Worm (Caenorhabditis elegans) whole organism, L1 larva: ENCODE measurements around the gene F54F7.6.

Source experiments
- F16B12.6 ChIP-seq: fragments of 150-350 bp; optimal IDR thresholded peaks from 2 replicates; lab custom pipeline; 2014; ENCODE audit warnings: missing biosample characterization, missing genetic modification characterization
- Y116A8C.19 ChIP-seq: sonication (generic microtip); optimal IDR thresholded peaks from 2 replicates; lab custom pipeline; 2016; ENCODE audit warnings: missing compliant biosample characterization, missing genetic modification characterization, borderline replicate concordance
- aha-1 ChIP-seq: fragments of 150-350 bp; optimal IDR thresholded peaks from 2 replicates; lab custom pipeline; 2014; ENCODE audit warnings: missing biosample characterization, missing genetic modification characterization
- alr-1 ChIP-seq: fragments of 200-800 bp; sonication (Bioruptor generic); optimal IDR thresholded peaks from 2 replicates; lab custom pipeline; 2018; ENCODE audit warnings: borderline replicate concordance, mild to moderate bottlenecking, missing genetic modification characterization, missing compliant biosample characterization
- aly-2 ChIP-seq: fragments of 150-350 bp; optimal IDR thresholded peaks from 2 replicates; lab custom pipeline; 2014; ENCODE audit warnings: missing biosample characterization, missing genetic modification characterization
- ceh-63 ChIP-seq: fragments of 200-800 bp; sonication (Bioruptor generic); optimal IDR thresholded peaks from 2 replicates; lab custom pipeline; 2018; ENCODE audit warnings: mild to moderate bottlenecking, missing genetic modification characterization, missing compliant biosample characterization
- ceh-82 ChIP-seq, 3 experiments: fragments of 150-350 bp in 1 of 3; sonication (generic microtip) in 2 of 3; optimal IDR thresholded peaks; 2 replicates each; lab custom pipeline; 2014 to 2017; ENCODE audit warnings: missing biosample characterization in 3 of 3, missing genetic modification characterization in 3 of 3
- efl-3 ChIP-seq: fragments of 200-800 bp; sonication (Bioruptor generic); optimal IDR thresholded peaks from 2 replicates; lab custom pipeline; 2018; ENCODE audit warnings: mild to moderate bottlenecking, missing genetic modification characterization, missing compliant biosample characterization
- egl-13 ChIP-seq: sonication (generic microtip); optimal IDR thresholded peaks from 2 replicates; lab custom pipeline; 2016; ENCODE audit warnings: missing genotype, missing genetic modification reagents, missing genetic modification characterization, missing compliant biosample characterization
- egl-27 ChIP-seq, 2 experiments: fragments of 150-350 bp in 1 of 2; sonication (generic microtip); optimal IDR thresholded peaks; 3 replicates each; lab custom pipeline; 2017 to 2018; ENCODE audit warnings: missing biosample characterization in 2 of 2, missing genetic modification characterization in 2 of 2, missing genetic modification reagents in 2 of 2
- elt-2 ChIP-seq: sonication (generic microtip); optimal IDR thresholded peaks from 2 replicates; lab custom pipeline; 2016; ENCODE audit warnings: missing genetic modification characterization, mild to moderate bottlenecking, inconsistent platforms, missing compliant biosample characterization, missing genetic modification reagents
- fkh-10 ChIP-seq: sonication (generic microtip); optimal IDR thresholded peaks from 2 replicates; lab custom pipeline; 2017; ENCODE audit warnings: missing biosample characterization, missing genetic modification reagents, missing genetic modification characterization
- fkh-4 ChIP-seq: sonication (generic microtip); optimal IDR thresholded peaks from 2 replicates; lab custom pipeline; 2016; ENCODE audit warnings: missing compliant biosample characterization, missing genetic modification characterization, borderline replicate concordance
- fkh-8 ChIP-seq: sonication (generic microtip); optimal IDR thresholded peaks from 2 replicates; lab custom pipeline; 2016; ENCODE audit warnings: mild to moderate bottlenecking, missing genetic modification characterization, missing compliant biosample characterization
- hlh-17 ChIP-seq: fragments of 200-800 bp; sonication (Bioruptor generic); optimal IDR thresholded peaks from 2 replicates; lab custom pipeline; 2018; ENCODE audit warnings: missing genetic modification characterization, mild to moderate bottlenecking, missing compliant biosample characterization, moderate library complexity, borderline replicate concordance
- hlh-4 ChIP-seq: sonication (generic microtip); optimal IDR thresholded peaks from 2 replicates; lab custom pipeline; 2016; ENCODE audit warnings: mild to moderate bottlenecking, missing genetic modification characterization, missing compliant biosample characterization
- isw-1 ChIP-seq: fragments of 200-800 bp; sonication (Bioruptor generic); IDR thresholded peaks from 2 replicates; pipeline ENCODE4 v1.3.6; 2022; ENCODE audit warnings: missing genetic modification characterization, missing compliant biosample characterization
- jun-1 ChIP-seq: fragments of 150-350 bp; optimal IDR thresholded peaks from 2 replicates; lab custom pipeline; 2014; ENCODE audit warnings: missing biosample characterization, missing genetic modification reagents, missing genetic modification characterization
- lin-14 ChIP-seq: fragments of 200-800 bp; sonication (Bioruptor generic); optimal IDR thresholded peaks from 2 replicates; lab custom pipeline; 2018; ENCODE audit warnings: mild to moderate bottlenecking, missing genetic modification characterization, moderate library complexity, missing compliant biosample characterization
- lin-15B ChIP-seq: fragments of 150-350 bp; sonication (generic microtip); optimal IDR thresholded peaks from 3 replicates; lab custom pipeline; 2014; ENCODE audit warnings: missing biosample characterization, missing genetic modification characterization
- lin-35 ChIP-seq, 2 experiments: fragments of 150-350 bp; optimal IDR thresholded peaks; 2 replicates each; lab custom pipeline; 2014; ENCODE audit warnings: missing biosample characterization in 2 of 2, missing genetic modification characterization in 2 of 2, missing genetic modification reagents in 2 of 2
- lin-39 ChIP-seq: fragments of 150-350 bp; optimal IDR thresholded peaks from 2 replicates; lab custom pipeline; 2014; ENCODE audit warnings: missing biosample characterization, missing genetic modification reagents, missing genetic modification characterization
- mep-1 ChIP-seq: fragments of 150-350 bp; optimal IDR thresholded peaks from 2 replicates; lab custom pipeline; 2014; ENCODE audit warnings: missing biosample characterization, missing genetic modification characterization
- nhr-20 ChIP-seq: sonication (generic microtip); optimal IDR thresholded peaks from 2 replicates; lab custom pipeline; 2016; ENCODE audit warnings: mild to moderate bottlenecking, missing genetic modification characterization, missing compliant biosample characterization
- nhr-237 ChIP-seq: fragments of 150-350 bp; optimal IDR thresholded peaks from 2 replicates; lab custom pipeline; 2014; ENCODE audit warnings: missing biosample characterization, missing genetic modification characterization
- nhr-71 ChIP-seq: sonication (generic microtip); optimal IDR thresholded peaks from 2 replicates; lab custom pipeline; 2016; ENCODE audit warnings: mild to moderate bottlenecking, missing genetic modification characterization, moderate library complexity, missing compliant biosample characterization
- nhr-76 ChIP-seq: sonication (generic microtip); optimal IDR thresholded peaks from 2 replicates; lab custom pipeline; 2017; ENCODE audit warnings: missing biosample characterization, missing genetic modification characterization
- nhr-77 ChIP-seq: fragments of 150-350 bp; optimal IDR thresholded peaks from 2 replicates; lab custom pipeline; 2014; ENCODE audit warnings: missing biosample characterization, missing genetic modification characterization
- nhr-84 ChIP-seq: sonication (generic microtip); optimal IDR thresholded peaks from 2 replicates; lab custom pipeline; 2017; ENCODE audit warnings: missing biosample characterization, missing genetic modification characterization
- nhr-85 ChIP-seq: sonication (generic microtip); peaks from one replicate; lab custom pipeline; 2016; ENCODE audit warnings: missing genetic modification characterization, inconsistent platforms, missing compliant biosample characterization
- sox-4 ChIP-seq: sonication (generic microtip); optimal IDR thresholded peaks from 2 replicates; lab custom pipeline; 2016; ENCODE audit warnings: missing genetic modification characterization, missing compliant biosample characterization
- sptf-1 ChIP-seq: fragments of 150-350 bp; optimal IDR thresholded peaks from 2 replicates; lab custom pipeline; 2014; ENCODE audit warnings: missing biosample characterization, missing genetic modification characterization
- unc-30 ChIP-seq: sonication (generic microtip); optimal IDR thresholded peaks from 2 replicates; lab custom pipeline; 2017; ENCODE audit warnings: missing biosample characterization, missing genetic modification characterization
- unc-86 ChIP-seq: sonication (generic microtip); optimal IDR thresholded peaks from 2 replicates; lab custom pipeline; 2016; ENCODE audit warnings: missing genetic modification characterization, missing compliant biosample characterization
- vab-15 ChIP-seq: sonication (generic microtip); optimal IDR thresholded peaks from 2 replicates; lab custom pipeline; 2017; ENCODE audit warnings: missing genotype, mild to moderate bottlenecking, missing genetic modification characterization, missing compliant biosample characterization
- zip-4 ChIP-seq: fragments of 200-800 bp; sonication (Bioruptor generic); optimal IDR thresholded peaks from 2 replicates; lab custom pipeline; 2018; ENCODE audit warnings: mild to moderate bottlenecking, missing genetic modification characterization, moderate library complexity, missing compliant biosample characterization
- ztf-4 ChIP-seq: fragments of 150-350 bp; optimal IDR thresholded peaks from 2 replicates; lab custom pipeline; 2014; ENCODE audit warnings: missing biosample characterization, missing genetic modification characterization

The F54F7.6 gene

ce11 chrX:11823704-11824103 is 41.5 kb upstream of the F54F7.6 start, which contains the start of gene tag-241:
tag-241 (plus strand) TSS chrX:11824004.
- TF ChIP-seq lin-14 (GFP tag; lab: Kevin White, UChicago) (peak; percentile 1), fkh-10 (GFP tag; lab: Kevin White, UChicago) (no peak), nhr-85 (tag; lab: Kevin White, UChicago) (no peak)

ce11 chrX:11826892-11827291 is 38.3 kb upstream of the F54F7.6 start:
- peak; percentile 62 for TF ChIP-seq fkh-10 (GFP tag; lab: Kevin White, UChicago)
- TF ChIP-seq nhr-84: no peak

ce11 chrX:11827528-11827927 is 37.7 kb upstream of the F54F7.6 start:
- TF ChIP-seq zip-4 (GFP tag; lab: Kevin White, UChicago) (no peak), lin-35 (GFP tag; optimal IDR thresholded peaks at IDR 0.05; lab: Kevin White, UChicago) (no peak), sptf-1 (tag; lab: Kevin White, UChicago) (no peak), ceh-82 (tag; optimal IDR thresholded peaks at IDR 0.05; lab: Kevin White, UChicago) (no peak), elt-2 (tag; lab: Kevin White, UChicago) (no peak), fkh-8 (tag; lab: Kevin White, UChicago) (no peak), lin-15B (no peak), lin-39 (tag; lab: Kevin White, UChicago) (no peak), aha-1 (tag; lab: Kevin White, UChicago) (no peak), nhr-237 (tag; lab: Kevin White, UChicago) (no peak), nhr-77 (no peak), lin-14 (GFP tag; lab: Kevin White, UChicago) (no peak), isw-1 (GFP tag; lab: Robert Waterston, UW) (no peak), Y116A8C.19 (no peak), hlh-4 (no peak), mep-1 (no peak)

- no peak for TF ChIP-seq nhr-20
- no peak for TF ChIP-seq zip-4 (GFP tag; lab: Kevin White, UChicago)
- no peak for TF ChIP-seq sox-4 (tag; lab: Kevin White, UChicago)
- TF ChIP-seq ceh-63: no peak
- TF ChIP-seq alr-1 (tag; lab: Kevin White, UChicago): no peak
- TF ChIP-seq aly-2 (tag; lab: Kevin White, UChicago): no peak
- no peak for TF ChIP-seq unc-30 (tag; lab: Kevin White, UChicago)
- TF ChIP-seq nhr-71 (tag; lab: Kevin White, UChicago): no peak
- no peak for TF ChIP-seq F16B12.6
- no peak for TF ChIP-seq egl-27 (tag; optimal IDR thresholded peaks at IDR 0.05; lab: Kevin White, UChicago)
- TF ChIP-seq fkh-4: no peak
- no peak for TF ChIP-seq lin-35 (GFP tag; optimal IDR thresholded peaks at IDR 0.05; lab: Kevin White, UChicago)
- TF ChIP-seq jun-1: no peak
- TF ChIP-seq unc-86 (tag; lab: Kevin White, UChicago): no peak
- no peak for TF ChIP-seq vab-15 (tag; lab: Kevin White, UChicago)
These were observed 36.5 kb upstream of the F54F7.6 start for ce11 chrX:11828661-11829060.

ce11 chrX:11837378-11837777 is 27.8 kb upstream of the F54F7.6 start, which contains the start of gene taf-7.1:
taf-7.1 (minus strand) TSS chrX:11837478.
- TF ChIP-seq F16B12.6 (no peak), efl-3 (GFP tag; lab: Kevin White, UChicago) (no peak), egl-13 (no peak), nhr-76 (tag; lab: Kevin White, UChicago) (no peak), vab-15 (tag; lab: Kevin White, UChicago) (no peak), ztf-4 (tag; lab: Kevin White, UChicago) (no peak), aly-2 (tag; lab: Kevin White, UChicago) (no peak), hlh-17 (GFP tag; lab: Kevin White, UChicago) (no peak), nhr-84 (no peak), nhr-20 (no peak)
